Fruit fly (Drosophila melanogaster) whole organism, wandering third instar larva: Measurements from ENCODE around the gene CG15579.
A peak's percentile ranks its signal among the peaks of the same experiment; 100 is the strongest.

Experiments
- Abd-B ChIP-seq: fragments of >200 bp; optimal IDR thresholded peaks from 2 replicates; lab custom pipeline; 2017; ENCODE audit warnings: missing biosample characterization, missing genetic modification characterization
- CG32264 ChIP-seq: fragments of 200-800 bp; sonication (Bioruptor generic); optimal IDR thresholded peaks from 2 replicates; lab custom pipeline; 2016; ENCODE audit warnings: missing biosample characterization, missing genetic modification characterization
- CrebA ChIP-seq: fragments of 200-800 bp; sonication (Bioruptor generic); optimal IDR thresholded peaks from 2 replicates; lab custom pipeline; 2016; ENCODE audit warnings: missing biosample characterization, mild to moderate bottlenecking, missing genetic modification characterization, borderline replicate concordance
- Dfd ChIP-seq: fragments of >200 bp; optimal IDR thresholded peaks from 2 replicates; lab custom pipeline; 2017; ENCODE audit warnings: missing biosample characterization, missing genetic modification characterization
- Dif ChIP-seq: fragments of 200-275, 200-300 bp; sonication (Bioruptor generic); optimal IDR thresholded peaks from 2 replicates; lab custom pipeline; 2018; ENCODE audit warnings: missing biosample characterization, missing genetic modification characterization; ENCODE audit not compliant: partially characterized antibody
- GATAd ChIP-seq: sonication (Bioruptor generic); optimal IDR thresholded peaks from 2 replicates; lab custom pipeline; 2016; ENCODE audit warnings: missing biosample characterization, missing genetic modification characterization
- HLH106 ChIP-seq: fragments of 200-800 bp; optimal IDR thresholded peaks from 3 replicates; lab custom pipeline; 2019; ENCODE audit warnings: missing biosample characterization, mild to moderate bottlenecking, missing genetic modification characterization, moderate library complexity
- Hnf4 ChIP-seq: fragments of 200-800 bp; sonication (Bioruptor generic); optimal IDR thresholded peaks from 2 replicates; lab custom pipeline; 2016; ENCODE audit warnings: missing biosample characterization, mild to moderate bottlenecking, missing genetic modification characterization
- Hr78 ChIP-seq: fragments of >200 bp; optimal IDR thresholded peaks from 2 replicates; lab custom pipeline; 2017; ENCODE audit warnings: missing biosample characterization, missing genetic modification characterization
- Hr83 ChIP-seq: fragments of 200-300 bp; sonication (Bioruptor generic); optimal IDR thresholded peaks from 2 replicates; lab custom pipeline; 2016; ENCODE audit warnings: missing biosample characterization, mild to moderate bottlenecking, missing genetic modification characterization, moderate library complexity; ENCODE audit not compliant: poor library complexity, severe bottlenecking
- Jra ChIP-seq: sonication (Bioruptor generic); optimal IDR thresholded peaks from 2 replicates; lab custom pipeline; 2016; ENCODE audit warnings: missing biosample characterization, missing genetic modification characterization
- Mio ChIP-seq: sonication (Bioruptor generic); optimal IDR thresholded peaks from 2 replicates; lab custom pipeline; 2016; ENCODE audit warnings: missing biosample characterization, missing genetic modification characterization
- Myc ChIP-seq: fragments of >200 bp; optimal IDR thresholded peaks from 2 replicates; lab custom pipeline; 2017
- N ChIP-seq: fragments of >200 bp; optimal IDR thresholded peaks from 2 replicates; lab custom pipeline; 2018; ENCODE audit warnings: missing biosample characterization, missing external identifiers, missing genetic modification characterization
- OdsH ChIP-seq: fragments of 200-800 bp; sonication (Bioruptor generic); optimal IDR thresholded peaks from 2 replicates; lab custom pipeline; 2016; ENCODE audit warnings: missing biosample characterization, mild to moderate bottlenecking, missing genetic modification characterization
- Rel ChIP-seq, 2 experiments: fragments of 200-800 bp; sonication (Bioruptor generic) in 1 of 2; optimal IDR thresholded peaks; 2 replicates in 1 of 2; 3 replicates in 1 of 2; lab custom pipeline; 2016 to 2019; ENCODE audit warnings: mild to moderate bottlenecking in 2 of 2, missing biosample characterization in 2 of 2, missing genetic modification characterization in 2 of 2, moderate library complexity in 1 of 2
- Sp1 ChIP-seq: fragments of 200-800 bp; sonication (Bioruptor generic); optimal IDR thresholded peaks from 3 replicates; lab custom pipeline; 2019; ENCODE audit warnings: missing biosample characterization, mild to moderate bottlenecking, missing genetic modification characterization, moderate library complexity
- Vsx2 ChIP-seq: fragments of 200-300, 225-300 bp; sonication (Bioruptor generic); optimal IDR thresholded peaks from 2 replicates; lab custom pipeline; 2018; ENCODE audit warnings: missing biosample characterization, missing genetic modification characterization; ENCODE audit not compliant: partially characterized antibody
- br ChIP-seq: fragments of 200-800 bp; sonication (Bioruptor generic); optimal IDR thresholded peaks from 2 replicates; lab custom pipeline; 2016; ENCODE audit warnings: missing biosample characterization, missing genetic modification characterization
- brk ChIP-seq: fragments of 200-800 bp; sonication (Bioruptor generic); optimal IDR thresholded peaks from 2 replicates; lab custom pipeline; 2016; ENCODE audit warnings: missing biosample characterization, mild to moderate bottlenecking, missing genetic modification characterization
- dl ChIP-seq, 2 experiments: fragments of 175-275, 200-275 bp in 1 of 2; fragments of 200-275 bp in 1 of 2; sonication (Bioruptor generic); optimal IDR thresholded peaks; lab custom pipeline; 2018; ENCODE audit warnings: mild to moderate bottlenecking in 2 of 2, missing biosample characterization in 2 of 2, missing genetic modification characterization in 2 of 2, moderate library complexity in 2 of 2; ENCODE audit not compliant: partially characterized antibody in 2 of 2, insufficient read depth in 1 of 2
- dmrt93B ChIP-seq: fragments of 200-800 bp; sonication (Bioruptor generic); optimal IDR thresholded peaks from 2 replicates; lab custom pipeline; 2018; ENCODE audit warnings: missing biosample characterization, mild to moderate bottlenecking, missing genetic modification characterization
- dsf ChIP-seq: sonication (Bioruptor generic); optimal IDR thresholded peaks from 2 replicates; lab custom pipeline; 2016; ENCODE audit warnings: missing biosample characterization, missing genetic modification characterization, borderline replicate concordance
- ey ChIP-seq: fragments of 200-800 bp; sonication (Bioruptor generic); optimal IDR thresholded peaks from 2 replicates; lab custom pipeline; 2016; ENCODE audit warnings: missing biosample characterization, missing genetic modification characterization
- fru ChIP-seq: fragments of 200-800 bp; sonication (Bioruptor generic); optimal IDR thresholded peaks from 3 replicates; lab custom pipeline; 2016; ENCODE audit warnings: missing biosample characterization, mild to moderate bottlenecking, missing genetic modification characterization
- h ChIP-seq: fragments of 200-800 bp; sonication (Bioruptor generic); optimal IDR thresholded peaks from 3 replicates; lab custom pipeline; 2016; ENCODE audit warnings: missing biosample characterization, mild to moderate bottlenecking, missing genetic modification characterization
- jim ChIP-seq: fragments of 175-275, 200-325 bp; sonication (Bioruptor generic); optimal IDR thresholded peaks from 2 replicates; lab custom pipeline; 2016; ENCODE audit warnings: missing biosample characterization, mild to moderate bottlenecking, missing genetic modification characterization
- lola ChIP-seq: fragments of >200 bp; optimal IDR thresholded peaks from 2 replicates; lab custom pipeline; 2017; ENCODE audit warnings: missing biosample characterization, missing genetic modification characterization
- pan ChIP-seq: fragments of >200 bp; optimal IDR thresholded peaks from 2 replicates; lab custom pipeline; 2017
- psq ChIP-seq: fragments of 200-800 bp; sonication (Bioruptor generic); optimal IDR thresholded peaks from 3 replicates; lab custom pipeline; 2017; ENCODE audit warnings: missing biosample characterization, mild to moderate bottlenecking, missing genetic modification characterization, moderate library complexity
- rgr ChIP-seq: fragments of 200-800 bp; sonication (Bioruptor generic); optimal IDR thresholded peaks from 3 replicates; lab custom pipeline; 2016; ENCODE audit warnings: missing biosample characterization, mild to moderate bottlenecking, missing genetic modification characterization
- sage ChIP-seq: fragments of 200-800 bp; sonication (Bioruptor generic); optimal IDR thresholded peaks from 2 replicates; lab custom pipeline; 2016; ENCODE audit warnings: missing biosample characterization, mild to moderate bottlenecking, missing genetic modification characterization
- sv ChIP-seq: fragments of 200-800 bp; sonication (Bioruptor generic); optimal IDR thresholded peaks from 3 replicates; lab custom pipeline; 2016; ENCODE audit warnings: missing biosample characterization, missing genetic modification characterization
- tai ChIP-seq: sonication (Bioruptor generic); optimal IDR thresholded peaks from 2 replicates; lab custom pipeline; 2016; ENCODE audit warnings: missing biosample characterization, missing genetic modification characterization
- usp ChIP-seq: fragments of >200 bp; optimal IDR thresholded peaks from 2 replicates; lab custom pipeline; 2017; ENCODE audit warnings: missing biosample characterization, missing genetic modification characterization

The CG15579 gene

DNA sequence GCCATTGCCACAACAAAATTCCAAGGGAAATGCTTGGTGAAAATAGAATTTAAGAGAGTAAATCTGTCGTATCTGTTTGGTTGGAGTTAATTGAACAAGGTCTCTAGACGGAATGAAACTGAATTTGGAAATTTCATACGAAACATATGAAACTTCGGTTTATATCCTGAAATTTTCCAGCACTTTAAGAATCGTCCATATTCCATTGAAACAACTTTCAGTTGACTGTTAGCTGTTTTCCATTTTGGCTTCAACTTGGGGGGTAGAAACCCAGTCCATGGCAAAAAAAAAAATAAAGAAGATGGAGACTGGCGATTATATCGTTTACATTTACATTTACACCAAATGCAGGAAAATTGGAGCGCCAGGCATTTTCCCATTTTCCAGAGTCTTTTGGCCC lies at the start of gene CG15579:
CG15579 (minus strand) TSS at position 101 of the 400 bp plus-strand sequence.
- TF ChIP-seq CrebA (GFP tag; lab: Kevin White, UChicago) (no peak), Rel (GFP tag; optimal IDR thresholded peaks at IDR 0.05; lab: Kevin White, UChicago) (no peak), Rel (tag; optimal IDR thresholded peaks at IDR 0.05; lab: Kevin White, UChicago) (no peak), h (no peak), dl (GFP tag; optimal IDR thresholded peaks at IDR 0.05; lab: Kevin White, UChicago; ENCODE audit: insufficient read depth in 1 of 2, partially characterized antibody in 2 of 2) (no peak), Hnf4 (GFP tag; lab: Kevin White, UChicago) (no peak), Dfd (no peak), dmrt93B (GFP tag; lab: Kevin White, UChicago) (no peak), br (GFP tag; lab: Kevin White, UChicago) (no peak), OdsH (GFP tag; lab: Kevin White, UChicago) (no peak)

DNA sequence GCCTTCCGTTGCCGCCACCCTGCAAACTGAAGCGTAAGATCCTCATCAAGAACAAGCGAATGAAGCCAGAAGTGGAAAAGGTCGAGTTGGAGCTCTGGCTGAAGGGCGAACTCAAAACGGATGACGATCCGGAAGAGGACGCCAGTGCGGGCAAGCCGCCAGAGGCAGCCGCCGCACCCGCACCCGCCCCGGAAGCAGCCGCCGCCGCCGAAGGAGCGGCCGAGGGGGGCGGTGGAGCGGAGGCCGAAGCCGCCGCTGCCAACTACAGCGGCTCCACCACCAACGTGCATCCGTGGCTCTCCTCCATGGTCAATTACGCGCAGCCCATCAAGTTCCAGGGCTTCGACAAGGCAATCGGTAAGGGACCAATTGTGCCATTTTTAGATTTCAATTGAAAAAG lies 46.9 kb upstream of the CG15579 start:
- no peak for TF ChIP-seq jim (GFP tag; lab: Kevin White, UChicago)
- TF ChIP-seq Dfd = peak; percentile 94
- no peak for TF ChIP-seq Hr78 (GFP tag; lab: Kevin White, UChicago)
- TF ChIP-seq, all 38 proteins: peak for 1

DNA sequence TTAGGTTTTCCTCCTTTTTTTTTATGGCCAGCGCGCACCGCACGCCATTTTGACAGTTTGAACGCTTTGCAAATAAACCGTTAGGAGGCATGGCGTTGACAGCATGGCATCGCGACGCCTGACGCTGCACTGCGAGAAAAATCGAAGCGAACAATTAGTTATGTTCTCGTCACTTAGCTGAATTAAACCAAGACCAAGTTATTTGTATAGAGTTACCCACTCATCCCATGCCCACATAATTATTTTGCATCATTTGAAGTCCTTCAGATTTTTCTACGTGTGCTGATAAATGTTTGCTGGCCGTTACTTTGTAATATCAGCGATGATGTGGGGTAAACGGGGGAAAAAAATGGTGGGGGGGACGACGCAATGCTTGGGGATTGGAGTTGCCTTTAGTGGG lies 18.2 kb upstream of the CG15579 start:
- TF ChIP-seq br (GFP tag; lab: Kevin White, UChicago) (no peak), h (peak; percentile 7), Hr78 (GFP tag; lab: Kevin White, UChicago) (no peak), HLH106 (tag; lab: Kevin White, UChicago) (no peak), Vsx2 (GFP tag; lab: Kevin White, UChicago) (no peak), Dfd (no peak), fru (GFP tag; lab: Kevin White, UChicago) (peak; percentile 3), Myc (lab: Kevin White, UChicago) (no peak), jim (GFP tag; lab: Kevin White, UChicago) (no peak)
- TF ChIP-seq, all 38 proteins: peak for 2

DNA sequence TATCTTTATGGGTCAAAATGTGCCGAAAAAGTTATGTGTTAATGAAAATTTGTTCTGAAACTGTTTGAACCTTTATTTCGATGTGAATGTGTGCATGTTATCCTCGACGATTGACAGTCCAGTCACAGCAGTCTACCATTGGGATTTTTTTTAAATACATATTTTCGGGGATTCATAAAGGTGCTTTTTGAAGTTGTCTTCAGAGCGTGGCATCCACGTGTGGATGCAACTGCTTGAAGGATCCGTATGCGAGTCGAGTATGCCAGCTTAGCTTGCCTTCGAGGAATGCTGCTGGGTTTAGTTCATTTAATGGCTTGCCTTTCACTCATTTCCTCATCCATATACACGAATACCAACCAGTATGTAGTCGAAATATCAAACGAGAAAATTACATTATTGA lies 17.8 kb upstream of the CG15579 start, which contains the start of gene CG12693:
CG12693 (minus strand) TSS at position 101 of the 400 bp plus-strand sequence.
- TF ChIP-seq Myc (lab: Kevin White, UChicago) (no peak), dmrt93B (GFP tag; lab: Kevin White, UChicago) (no peak), Sp1 (no peak), pan (lab: Kevin White, UChicago) (no peak), Jra (GFP tag; lab: Kevin White, UChicago) (no peak), Dfd (no peak), Abd-B (GFP tag; lab: Kevin White, UChicago) (no peak), OdsH (GFP tag; lab: Kevin White, UChicago) (no peak), CG32264 (GFP tag; lab: Kevin White, UChicago) (no peak)

DNA sequence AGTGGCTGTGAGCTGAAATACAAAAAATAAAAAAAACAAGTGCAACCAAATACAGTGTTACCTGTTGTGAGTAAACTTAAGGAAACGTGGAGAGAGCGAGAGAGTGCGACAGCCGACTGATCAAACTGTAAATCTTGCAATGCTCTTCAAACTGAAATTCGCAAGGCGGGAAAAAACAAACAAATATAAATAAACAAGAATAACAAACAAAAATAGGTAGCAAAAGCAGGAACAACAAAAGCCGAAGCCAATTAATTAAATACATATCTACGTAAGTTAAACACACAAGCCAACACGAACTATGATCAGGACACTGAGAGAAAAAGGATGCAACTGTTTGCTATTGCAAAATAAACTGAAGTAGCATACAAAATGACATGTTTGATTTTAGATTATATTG lies 13.7 kb upstream of the CG15579 start:
- TF ChIP-seq Myc (lab: Kevin White, UChicago) (peak; percentile 1), ey (no peak), Hr83 (GFP tag; lab: Kevin White, UChicago) (no peak), rgr (GFP tag; lab: Kevin White, UChicago) (peak; percentile 9), fru (GFP tag; lab: Kevin White, UChicago) (no peak), Dif (GFP tag; lab: Kevin White, UChicago) (no peak), N (GFP tag; lab: Kevin White, UChicago) (no peak)

DNA sequence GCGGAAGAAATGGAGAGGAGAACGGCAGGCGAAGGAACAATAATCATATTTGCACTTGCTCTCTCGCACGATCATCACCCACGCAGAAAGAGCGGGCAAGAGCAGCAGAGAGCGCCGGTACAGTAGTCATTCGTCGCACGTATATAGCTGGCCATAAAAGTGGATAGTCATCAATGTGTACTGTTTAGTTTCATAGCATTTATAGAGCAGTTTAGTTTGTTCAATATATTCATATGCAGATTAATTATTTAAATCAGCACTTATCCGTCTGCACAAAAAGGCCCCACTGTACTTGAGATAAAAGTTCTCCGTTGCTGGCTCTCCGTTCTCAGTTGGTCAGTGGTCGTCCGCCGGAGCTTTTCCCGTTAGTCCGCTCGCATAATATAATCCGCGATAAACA lies 13.2 kb upstream of the CG15579 start:
- TF ChIP-seq usp (GFP tag; lab: Kevin White, UChicago) = no peak
- TF ChIP-seq sage (GFP tag; lab: Kevin White, UChicago) = peak; percentile 98
- no peak for TF ChIP-seq Hr78 (GFP tag; lab: Kevin White, UChicago)
- peak; percentile 100 for TF ChIP-seq HLH106 (tag; lab: Kevin White, UChicago)
- peak; percentile 100 for TF ChIP-seq h
- TF ChIP-seq Dfd = peak; percentile 95
- peak; percentile 95 for TF ChIP-seq Mio (GFP tag; lab: Kevin White, UChicago)
- peak; percentile 32 for TF ChIP-seq Dif (GFP tag; lab: Kevin White, UChicago)
- peak; percentile 99 for TF ChIP-seq OdsH (GFP tag; lab: Kevin White, UChicago)
- peak; percentile 97 for TF ChIP-seq brk (GFP tag; lab: Kevin White, UChicago)
- TF ChIP-seq Myc (lab: Kevin White, UChicago) = no peak
- no peak for TF ChIP-seq Abd-B (GFP tag; lab: Kevin White, UChicago)
- TF ChIP-seq pan (lab: Kevin White, UChicago) = no peak
- TF ChIP-seq Hr83 (GFP tag; lab: Kevin White, UChicago) = peak; percentile 98
- TF ChIP-seq dmrt93B (GFP tag; lab: Kevin White, UChicago) = peak; percentile 99
- TF ChIP-seq Sp1 = peak; percentile 99
- peak; percentile 99 for TF ChIP-seq psq (GFP tag; lab: Kevin White, UChicago)
- no peak for TF ChIP-seq N (GFP tag; lab: Kevin White, UChicago)
- TF ChIP-seq CG32264 (GFP tag; lab: Kevin White, UChicago) = peak; percentile 98
- peak in 1 of 2 experiments; percentile 37 for TF ChIP-seq dl (GFP tag; optimal IDR thresholded peaks at IDR 0.05; lab: Kevin White, UChicago; ENCODE audit: insufficient read depth in 1 of 2, partially characterized antibody in 2 of 2)
- peak; percentile 98 for TF ChIP-seq tai (GFP tag; lab: Kevin White, UChicago)
- no peak for TF ChIP-seq Vsx2 (GFP tag; lab: Kevin White, UChicago)
- peak; percentile 97 for TF ChIP-seq sv (GFP tag; lab: Kevin White, UChicago)
- peak; percentile 99 for TF ChIP-seq GATAd (GFP tag; lab: Kevin White, UChicago)
- peak; percentile 95 for TF ChIP-seq dsf (GFP tag; lab: Kevin White, UChicago)
- TF ChIP-seq fru (GFP tag; lab: Kevin White, UChicago) = peak; percentile 99
- TF ChIP-seq lola (GFP tag; lab: Kevin White, UChicago) = no peak
